Fruit fly (Drosophila melanogaster) ovary, adult (tissue): ENCODE data around the gene CG11837.

Experiments
- CG17801 ChIP-seq: fragments of 200-800 bp; optimal IDR thresholded peaks from 2 replicates; lab custom pipeline; 2019; ENCODE audit warnings: missing biosample characterization, mild to moderate bottlenecking, missing genetic modification characterization, moderate library complexity; ENCODE audit not compliant: partially characterized antibody

The CG11837 gene

dm6 chr3R:29049055-29049722 is at the start of gene CG11837:
CG11837 (plus strand) TSS chr3R:29049493.
- no peak for TF ChIP-seq CG17801 (GFP tag; lab: Kevin White, UChicago)

- no peak for TF ChIP-seq CG17801 (GFP tag; lab: Kevin White, UChicago)
These were observed 49.3 kb upstream of the CG11837 start for dm6 chr3R:29000001-29000400.

dm6 chr3R:29004884-29005621 is 44.2 kb upstream of the CG11837 start:
- peak; percentile 3 for TF ChIP-seq CG17801 (GFP tag; lab: Kevin White, UChicago)

- TF ChIP-seq CG17801 (GFP tag; lab: Kevin White, UChicago), result no peak
These were observed 43.7 kb upstream of the CG11837 start for dm6 chr3R:29005622-29006018.

dm6 chr3R:29011144-29011543 is 38.1 kb upstream of the CG11837 start:
- TF ChIP-seq CG17801 (GFP tag; lab: Kevin White, UChicago), result no peak

- no peak for TF ChIP-seq CG17801 (GFP tag; lab: Kevin White, UChicago)
These were observed 28.9 kb upstream of the CG11837 start, which contains the start of gene wat for dm6 chr3R:29020366-29020765. wat (minus strand) TSS chr3R:29020406.

dm6 chr3R:29024671-29025070 is 24.6 kb upstream of the CG11837 start, which contains the start of gene CG14518:
CG14518 (plus strand) TSS chr3R:29024971.
- TF ChIP-seq CG17801 (GFP tag; lab: Kevin White, UChicago), result no peak

dm6 chr3R:29027122-29027521 is 22.2 kb upstream of the CG11837 start, which contains the start of the genes eIF4E6 and CG1951:
eIF4E6 (minus strand) TSS chr3R:29027174.
CG1951 (plus strand) TSS chr3R:29027236.
- peak; percentile 32 for TF ChIP-seq CG17801 (GFP tag; lab: Kevin White, UChicago)

- no peak for TF ChIP-seq CG17801 (GFP tag; lab: Kevin White, UChicago)
These were observed 16.8 kb upstream of the CG11837 start, which contains the start of gene Ssl2 for dm6 chr3R:29032542-29032941. Ssl2 (minus strand) TSS chr3R:29032642.

dm6 chr3R:29033909-29034629 is 15.2 kb upstream of the CG11837 start, which contains the start of the genes beta4GalNAcTB and Cpsf100:
beta4GalNAcTB (minus strand) TSS chr3R:29034008.
Cpsf100 (plus strand) TSS chr3R:29034573.
- peak; percentile 40 for TF ChIP-seq CG17801 (GFP tag; lab: Kevin White, UChicago)

dm6 chr3R:29038960-29039581 is 10.2 kb upstream of the CG11837 start, which contains the start of the genes Slu7 and Pkc98E:
Slu7 (minus strand) TSS chr3R:29039071.
Pkc98E (plus strand) TSS chr3R:29039156.
- TF ChIP-seq CG17801 (GFP tag; lab: Kevin White, UChicago), result peak; percentile 50

dm6 chr3R:29039704-29040430 is 9.4 kb upstream of the CG11837 start:
- TF ChIP-seq CG17801 (GFP tag; lab: Kevin White, UChicago), result peak; percentile 20

dm6 chr3R:29040526-29041195 is 8.6 kb upstream of the CG11837 start:
- peak; percentile 48 for TF ChIP-seq CG17801 (GFP tag; lab: Kevin White, UChicago)
